In genomic region chrX:2581828-2582589, ce11 we compare ENCODE assay signal across 1 worm cellular context.
TF ChIP-seq lines count a peak whose summit lies in the region.

No protein-coding gene starts in this region.

TF ChIP-seq in whole organism, L1 larva, 84 proteins besides CTCF, POLR2A, EP300 and RAD21 (continued from another document):
- TF ChIP-seq lin-35 (GFP tag; optimal IDR thresholded peaks at IDR 0.05; lab: Kevin White, UChicago) (peak in 1 of 2 experiments; percentile 59), snu-23 (GFP tag; optimal IDR thresholded peaks at IDR 0.05; lab: Kevin White, UChicago) (peak; percentile 69), nhr-85 (tag; lab: Kevin White, UChicago) (peak; percentile 91), F16B12.6 (tag; optimal IDR thresholded peaks at IDR 0.05; lab: Kevin White, UChicago) (no peak), skn-1 (tag; optimal IDR thresholded peaks at IDR 0.05; lab: Kevin White, UChicago) (peak; percentile 65), lin-14 (GFP tag; optimal IDR thresholded peaks at IDR 0.05; lab: Kevin White, UChicago) (peak; percentile 80), nhr-12 (tag; optimal IDR thresholded peaks at IDR 0.05; lab: Kevin White, UChicago) (no peak), mef-2 (tag; optimal IDR thresholded peaks at IDR 0.05; lab: Kevin White, UChicago) (no peak), blmp-1 (tag; optimal IDR thresholded peaks at IDR 0.05; lab: Kevin White, UChicago) (peak; percentile 46), unc-98 (GFP tag; IDR thresholded peaks at IDR 0.05; lab: Robert Waterston, UW) (no peak), dsc-1 (tag; optimal IDR thresholded peaks at IDR 0.05; lab: Kevin White, UChicago) (no peak), ces-1 (GFP tag; optimal IDR thresholded peaks at IDR 0.05; lab: Kevin White, UChicago) (no peak), lir-3 (tag; optimal IDR thresholded peaks at IDR 0.05; lab: Kevin White, UChicago; ENCODE audit: poor library complexity) (peak; percentile 2), nhr-19 (GFP tag; conservative IDR thresholded peaks at IDR 0.05; lab: Robert Waterston, UW) (0 out of 2 replicates have a peak, but pooled peaks have one; percentile 12), nhr-71 (tag; optimal IDR thresholded peaks at IDR 0.05; lab: Kevin White, UChicago) (peak; percentile 70), hlh-4 (tag; optimal IDR thresholded peaks at IDR 0.05; lab: Kevin White, UChicago) (no peak), sptf-1 (tag; optimal IDR thresholded peaks at IDR 0.05; lab: Kevin White, UChicago) (no peak), ceh-88 (GFP tag; IDR thresholded peaks at IDR 0.05; lab: Robert Waterston, UW) (no peak), nhr-90 (tag; optimal IDR thresholded peaks at IDR 0.05; lab: Kevin White, UChicago; ENCODE audit: poor library complexity) (peak; percentile 32)
